Fruit fly (Drosophila melanogaster): ENCODE results near the gene bun.

bun gene

DNA sequence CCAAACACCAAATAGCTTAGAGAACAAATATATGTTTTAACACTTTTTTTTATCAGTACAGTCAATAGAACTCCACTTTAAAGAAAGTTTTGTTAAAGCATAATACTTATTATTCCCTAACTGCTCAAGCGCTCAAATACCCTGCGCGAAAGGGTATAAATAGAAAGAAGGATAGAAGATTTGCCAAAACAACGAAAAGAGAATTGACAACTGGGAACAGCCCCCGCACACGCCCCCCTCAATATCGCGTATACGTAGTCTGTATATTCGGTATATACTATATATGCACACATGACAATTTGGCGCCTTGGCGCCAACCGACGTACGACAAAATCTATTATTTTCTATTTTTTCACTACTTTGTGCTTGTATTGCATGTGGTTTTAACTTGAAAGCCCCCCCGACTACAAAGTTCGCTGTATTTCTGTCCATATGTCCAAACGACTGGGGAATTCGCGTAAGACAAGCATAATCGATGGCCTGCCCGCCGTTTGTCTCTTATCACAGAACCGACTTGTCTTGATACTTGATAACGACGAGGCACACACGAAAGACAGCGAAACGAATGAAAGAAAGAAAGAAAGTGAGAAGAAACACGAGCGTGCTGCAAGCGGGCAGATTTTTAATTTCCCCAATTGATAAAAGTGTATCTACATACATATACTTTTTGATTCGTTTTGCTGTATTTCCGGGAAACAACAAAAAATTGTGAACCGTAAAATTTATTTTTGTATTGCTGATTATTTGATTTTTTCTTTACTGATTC, 24.7 kb downstream of the bun start:
- no peak for TF ChIP-seq CG17801 (GFP tag; optimal IDR thresholded peaks at IDR 0.05; ENCODE audit: partially characterized antibody)

DNA sequence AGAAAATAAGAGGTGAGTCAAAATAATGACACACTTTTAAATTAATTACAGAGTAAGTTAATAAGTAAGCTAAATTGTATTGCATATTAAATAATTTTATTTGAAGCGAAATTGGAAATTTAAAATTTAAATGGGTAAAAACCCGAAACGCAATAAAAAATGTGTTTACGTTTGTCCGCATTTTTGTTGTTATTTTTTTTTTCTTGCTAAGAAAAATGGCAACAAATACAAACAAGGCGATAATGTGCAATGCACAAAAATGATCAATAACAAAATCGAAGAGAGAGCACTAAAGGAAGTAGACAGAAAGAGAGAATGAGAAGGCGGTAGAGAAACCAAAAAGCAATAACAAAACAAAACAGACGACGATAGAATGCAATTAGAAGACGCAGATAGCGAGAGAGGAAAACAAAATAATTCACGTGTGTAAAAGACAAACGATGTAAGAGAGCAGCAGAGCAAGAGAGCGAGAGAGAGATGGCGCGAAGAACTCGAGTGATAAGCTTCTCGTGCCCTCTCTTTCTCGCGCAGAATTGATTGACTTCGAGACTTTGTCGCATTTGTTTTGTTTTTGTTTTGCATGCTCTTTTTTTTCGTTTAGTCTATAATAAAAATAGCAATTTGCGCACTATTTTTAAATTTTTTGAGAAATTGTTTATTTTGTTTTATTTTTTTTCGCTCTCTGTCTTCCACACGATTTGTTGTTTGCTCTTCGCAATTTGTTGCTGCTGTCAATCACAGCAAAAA, 25.5 kb downstream of the bun start:
- peak; percentile 49 for TF ChIP-seq CG17801 (GFP tag; optimal IDR thresholded peaks at IDR 0.05; ENCODE audit: partially characterized antibody)

DNA sequence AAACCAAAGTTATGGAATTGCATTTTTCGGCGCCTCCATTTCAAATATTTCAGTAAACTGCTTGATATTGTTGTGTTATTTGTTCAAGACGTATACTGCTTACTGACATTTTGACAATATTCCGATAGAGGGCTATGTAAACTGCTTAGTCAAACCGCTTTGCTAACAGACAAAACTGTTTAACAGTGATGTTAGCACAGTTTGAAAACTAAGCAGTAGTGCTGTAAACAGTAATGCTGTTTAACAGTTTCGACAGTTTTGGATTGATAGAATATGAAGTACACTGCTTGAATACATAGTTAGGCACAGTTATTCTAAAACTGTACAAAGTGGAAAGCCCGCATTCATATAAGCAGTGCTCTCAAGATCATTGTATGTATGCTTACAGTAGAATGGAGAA, 26.2 kb downstream of the bun start:
- TF ChIP-seq CG17801 (GFP tag; optimal IDR thresholded peaks at IDR 0.05; ENCODE audit: partially characterized antibody), result no peak

DNA sequence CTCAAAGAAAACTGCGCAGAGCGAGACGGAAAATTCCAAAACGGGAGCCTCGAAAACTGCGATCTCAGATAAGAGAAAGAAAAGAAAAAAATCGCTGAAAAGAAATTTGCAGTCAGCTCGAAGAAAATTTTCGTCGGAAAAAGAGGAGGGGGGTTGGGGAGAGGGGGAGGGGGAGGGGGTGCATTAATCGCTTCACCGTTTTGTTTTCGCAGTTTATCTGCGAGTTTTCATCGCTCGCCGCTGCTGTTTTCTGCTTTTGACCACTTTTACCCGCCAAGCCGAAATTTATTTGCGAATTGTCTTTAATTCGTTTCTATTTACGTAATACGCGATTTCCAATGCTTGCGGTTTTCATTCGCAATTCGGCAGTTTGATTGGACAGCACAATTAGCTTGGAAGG, 27.2 kb downstream of the bun start:
- TF ChIP-seq CG17801 (GFP tag; optimal IDR thresholded peaks at IDR 0.05; ENCODE audit: partially characterized antibody), result no peak

DNA sequence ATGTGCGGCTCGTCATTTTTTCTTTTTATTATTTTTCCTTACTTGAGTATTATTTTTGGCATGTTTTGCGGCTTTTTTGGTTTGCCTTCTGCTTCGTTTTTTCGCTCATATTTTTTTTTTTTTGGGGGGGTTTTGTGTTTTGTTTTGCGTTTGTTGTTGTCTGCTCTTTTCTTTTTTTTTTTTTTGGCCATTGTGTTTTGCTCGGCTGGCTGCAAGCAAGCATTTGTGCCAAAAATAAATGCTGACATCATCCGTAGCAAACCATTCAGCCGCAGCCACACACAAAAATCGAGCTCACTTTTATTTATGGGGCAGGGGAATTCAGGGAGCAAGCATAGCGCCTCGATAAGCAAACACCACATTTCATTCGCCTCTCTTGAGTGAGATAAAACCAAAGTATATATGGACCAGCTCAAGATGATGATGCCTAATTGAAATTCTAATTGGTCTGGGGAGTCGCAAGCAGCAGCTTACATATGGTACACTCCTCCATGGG, 32.5 kb downstream of the bun start:
- peak; percentile 90 for TF ChIP-seq CG17801 (GFP tag; optimal IDR thresholded peaks at IDR 0.05; ENCODE audit: partially characterized antibody)

DNA sequence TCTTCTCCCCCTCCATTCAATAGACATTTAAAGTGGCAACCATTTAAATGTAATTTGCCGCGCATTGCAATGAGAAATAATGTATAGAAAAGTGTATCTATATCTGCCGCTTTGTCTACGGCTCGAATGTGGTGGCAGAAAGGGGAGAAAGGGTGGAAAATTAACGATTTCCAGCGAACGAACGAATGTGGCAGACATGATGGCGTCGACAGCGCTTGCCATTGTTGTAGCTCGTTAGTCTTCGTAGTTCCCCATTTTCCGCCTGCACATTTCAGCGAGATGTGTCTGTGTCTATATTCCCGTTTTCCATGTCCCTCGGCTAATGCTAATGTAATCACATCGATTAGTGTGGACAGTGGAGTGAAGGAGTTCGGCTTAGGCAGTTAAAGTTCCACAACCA, 33.9 kb downstream of the bun start:
- TF ChIP-seq CG17801 (GFP tag; optimal IDR thresholded peaks at IDR 0.05; ENCODE audit: partially characterized antibody), result no peak

DNA sequence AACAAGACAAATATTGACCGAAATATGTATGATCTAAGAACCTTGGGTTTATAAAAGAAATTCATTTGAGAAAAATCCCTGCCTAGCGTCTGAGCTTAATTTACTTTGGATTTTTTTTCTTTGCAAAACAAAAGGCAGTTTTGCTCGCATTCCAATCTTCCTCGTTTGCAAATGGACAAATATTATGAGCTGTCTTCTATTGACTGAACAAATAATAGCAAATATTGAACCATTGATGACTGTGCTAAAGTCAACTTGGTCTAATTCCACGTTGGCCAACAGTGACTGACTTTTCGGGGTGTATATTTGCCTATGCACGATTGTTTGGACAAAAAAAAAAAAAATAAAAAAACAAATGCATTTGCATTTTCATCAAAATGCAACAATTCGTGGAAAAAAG, 37.0 kb downstream of the bun start:
- no peak for TF ChIP-seq CG17801 (GFP tag; optimal IDR thresholded peaks at IDR 0.05; ENCODE audit: partially characterized antibody)

DNA sequence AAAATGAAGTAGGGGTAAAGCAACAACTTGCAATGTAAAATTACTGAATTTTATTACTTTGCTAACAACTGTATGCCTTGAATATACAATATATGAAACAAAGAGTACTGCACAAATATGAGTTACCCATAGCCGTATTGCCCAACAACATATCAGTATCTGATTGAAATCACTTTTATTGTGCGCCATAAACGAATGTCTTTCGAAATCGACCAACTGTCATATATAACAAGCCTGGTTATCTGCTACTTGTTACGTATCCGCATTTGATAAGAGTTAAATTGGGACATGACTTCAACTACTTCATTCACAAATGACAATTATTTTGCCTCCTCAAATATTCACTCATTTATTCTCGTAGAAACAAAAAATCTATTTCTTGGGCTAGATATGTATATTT, 37.7 kb downstream of the bun start:
- TF ChIP-seq CG17801 (GFP tag; optimal IDR thresholded peaks at IDR 0.05; ENCODE audit: partially characterized antibody), result no peak

DNA sequence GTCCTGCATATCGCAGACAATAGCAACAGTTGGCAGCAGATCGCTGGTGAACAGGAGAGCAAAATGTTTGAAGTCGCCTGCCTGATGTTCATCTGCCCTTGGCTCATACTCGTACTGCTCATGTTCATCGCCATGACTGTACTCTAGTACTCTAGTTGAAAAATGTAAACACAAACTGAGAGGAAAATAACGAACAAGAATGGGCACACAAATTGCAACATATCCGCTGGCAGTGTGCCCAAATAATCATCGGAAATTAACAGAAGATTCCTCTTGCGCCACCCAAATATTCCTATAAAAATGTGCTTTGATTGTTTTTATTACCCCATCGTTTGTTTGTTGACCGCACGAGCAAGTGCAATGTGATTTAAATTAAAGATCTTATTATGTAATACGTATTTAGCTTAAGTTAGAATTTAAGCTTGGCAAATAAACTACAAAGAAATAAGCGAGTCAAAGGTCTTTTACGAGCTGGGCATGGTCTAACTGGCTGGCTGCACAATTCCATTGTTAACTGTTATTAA, 38.3 kb downstream of the bun start:
- no peak for TF ChIP-seq CG17801 (GFP tag; optimal IDR thresholded peaks at IDR 0.05; ENCODE audit: partially characterized antibody)

DNA sequence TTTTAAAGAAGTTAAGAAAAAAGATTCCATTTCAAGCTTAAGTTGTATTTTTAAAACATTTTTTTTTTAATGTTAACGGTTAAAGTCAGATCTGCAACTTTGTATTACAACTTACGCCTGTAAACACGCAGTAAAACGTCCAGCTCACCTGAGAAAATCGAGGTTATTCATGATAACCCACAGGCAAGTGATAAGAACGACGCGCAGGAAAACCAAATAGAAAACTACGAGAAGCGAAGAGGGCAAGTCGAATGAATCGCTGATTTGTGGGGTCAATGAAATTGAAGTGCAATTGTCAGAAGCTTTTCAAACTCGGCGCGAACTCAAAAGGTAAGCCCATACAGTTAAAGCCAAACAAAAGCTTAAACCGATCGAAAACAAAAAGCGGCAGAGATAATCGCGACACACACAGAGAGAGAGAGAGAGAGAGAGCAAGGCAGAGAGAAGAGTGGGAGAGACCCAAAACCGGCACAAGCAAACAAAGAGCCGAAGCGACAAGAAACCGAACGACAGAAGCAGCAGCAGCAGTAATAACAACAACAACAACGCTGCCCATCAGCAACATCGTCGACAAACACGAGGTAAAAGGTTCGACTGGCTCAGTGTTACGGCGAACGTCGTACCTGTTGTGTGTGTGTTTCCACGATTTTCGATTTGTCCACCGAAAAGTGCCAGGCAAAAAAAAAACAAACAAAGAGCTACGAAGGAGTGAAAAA, 38.9 kb downstream of the bun start, which contains the start of gene CG43051:
Gene CG43051, plus strand, starts transcription at position 602 of the 716 bp plus-strand sequence.
- TF ChIP-seq CG17801 (GFP tag; optimal IDR thresholded peaks at IDR 0.05; ENCODE audit: partially characterized antibody), result peak; percentile 70

DNA sequence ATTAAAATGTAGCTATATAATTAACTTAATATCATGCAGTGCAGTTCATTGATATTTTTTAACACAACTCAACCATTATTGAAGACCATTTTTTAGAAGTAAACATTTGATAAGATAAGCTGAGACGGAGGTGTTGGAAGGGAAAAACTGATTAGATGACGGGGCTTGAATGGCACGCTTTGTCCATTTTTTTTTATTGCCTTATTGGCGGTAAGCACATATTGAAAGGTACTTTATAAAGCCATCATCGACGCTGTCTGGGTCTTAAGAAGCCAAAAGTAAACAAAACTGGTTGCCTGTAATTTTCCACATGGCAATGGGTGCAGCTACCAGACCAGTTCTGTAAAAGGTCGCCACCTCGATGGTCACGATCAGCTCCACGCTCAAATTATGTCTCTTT, 39.7 kb downstream of the bun start:
- TF ChIP-seq CG17801 (GFP tag; optimal IDR thresholded peaks at IDR 0.05; ENCODE audit: partially characterized antibody), result no peak

DNA sequence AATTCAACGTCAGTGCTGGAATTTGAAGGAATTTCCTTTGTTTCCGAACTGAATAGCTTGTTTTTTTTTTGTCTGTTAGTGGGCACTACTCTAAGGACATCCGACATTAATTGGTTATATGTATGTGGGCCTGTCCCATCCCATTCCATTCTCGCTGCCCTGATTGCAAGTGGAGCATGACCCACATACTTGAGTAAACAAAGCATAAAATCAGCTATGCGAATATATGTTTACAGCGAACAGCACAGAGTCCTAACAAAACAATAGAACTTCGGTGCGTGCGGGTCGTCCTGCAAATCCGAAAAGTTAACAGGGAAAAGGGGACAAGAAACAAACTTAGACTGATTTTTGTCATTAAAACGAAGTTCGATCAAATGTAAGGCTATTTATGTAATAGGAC, 40.7 kb downstream of the bun start:
- TF ChIP-seq CG17801 (GFP tag; optimal IDR thresholded peaks at IDR 0.05; ENCODE audit: partially characterized antibody), result no peak

DNA sequence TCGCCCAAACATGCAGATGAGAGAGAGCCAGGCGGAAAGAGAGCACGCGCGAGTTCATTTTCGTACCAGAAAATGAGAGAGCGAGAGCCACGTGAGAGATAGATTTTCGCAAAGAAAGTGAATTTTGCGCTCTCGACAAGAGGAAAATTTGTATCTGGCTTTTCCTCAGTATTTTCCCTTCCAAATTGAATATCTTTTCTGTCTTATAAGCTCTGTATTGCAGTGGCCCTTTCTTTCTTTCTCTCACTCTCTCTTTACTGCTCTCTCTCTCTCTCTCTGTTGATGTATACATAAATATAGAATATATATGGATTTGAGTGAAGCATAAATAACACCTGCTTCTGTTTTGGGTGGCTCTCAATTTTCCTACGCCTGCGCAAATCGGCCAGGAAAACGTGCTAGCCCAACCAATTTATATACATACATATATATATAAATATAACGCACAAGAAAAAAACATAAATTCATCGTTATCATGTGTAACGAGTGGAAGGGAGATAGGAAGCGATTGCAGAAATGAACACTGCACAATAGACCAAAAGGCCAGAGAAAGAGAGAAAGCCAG, 41.4 kb downstream of the bun start:
- TF ChIP-seq CG17801 (GFP tag; optimal IDR thresholded peaks at IDR 0.05; ENCODE audit: partially characterized antibody), result no peak

DNA sequence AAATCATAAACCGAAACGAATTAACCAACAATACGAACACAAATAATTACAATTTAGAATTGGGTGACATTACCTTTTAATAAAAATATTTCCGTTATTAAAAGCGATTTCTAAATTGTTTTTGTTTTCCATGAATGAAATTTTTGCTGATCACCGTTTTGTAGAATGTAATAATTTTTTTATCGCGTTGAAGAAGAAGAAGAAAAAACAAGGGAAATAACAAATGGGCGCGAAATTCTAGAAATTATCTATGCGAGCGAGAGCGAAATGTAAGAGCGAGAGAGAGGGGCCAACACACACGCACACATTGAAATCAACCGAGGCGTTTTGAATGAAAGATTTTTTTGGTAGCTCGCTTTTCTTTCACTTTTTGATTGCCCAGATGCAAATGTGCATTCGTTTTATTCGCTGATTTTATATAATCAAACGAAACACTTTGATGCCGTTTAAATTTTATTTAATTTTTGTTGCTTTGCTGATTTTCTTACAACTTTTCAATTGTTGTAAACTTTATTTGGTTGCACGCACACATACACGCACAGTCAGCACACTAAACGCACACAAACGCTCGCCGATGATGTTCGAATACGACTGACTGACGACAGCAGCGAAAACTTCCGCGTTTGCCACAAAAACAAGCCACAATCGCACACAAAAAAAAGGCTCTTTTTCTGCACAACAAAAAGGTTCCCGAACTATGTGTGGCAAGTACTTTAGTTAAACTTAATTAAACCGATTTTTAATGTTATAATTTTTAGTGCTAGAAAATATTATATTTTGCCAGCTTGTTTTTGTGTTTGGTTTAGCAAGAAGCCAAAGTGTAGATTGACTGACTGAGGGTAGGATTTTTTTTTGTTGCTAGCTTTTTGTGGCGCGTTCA, 42.2 kb downstream of the bun start:
- no peak for TF ChIP-seq CG17801 (GFP tag; optimal IDR thresholded peaks at IDR 0.05; ENCODE audit: partially characterized antibody)
